Worm (Caenorhabditis elegans) whole organism, early embryonic: ENCODE data around the gene F07C4.11.

Experiments
- B0310.2 ChIP-seq: sonication (generic microtip); optimal IDR thresholded peaks from 2 replicates; lab custom pipeline; 2016; ENCODE audit warnings: mild to moderate bottlenecking, missing genetic modification characterization, missing compliant biosample characterization
- F13C5.2 ChIP-seq: sonication (generic microtip); optimal IDR thresholded peaks from 2 replicates; lab custom pipeline; 2017; ENCODE audit warnings: mild to moderate bottlenecking, missing genetic modification characterization, inconsistent platforms, missing compliant biosample characterization
- aly-1 ChIP-seq: sonication (generic microtip); optimal IDR thresholded peaks from 2 replicates; lab custom pipeline; 2016; ENCODE audit warnings: missing genetic modification characterization, missing compliant biosample characterization
- ama-1 ChIP-seq: fragments of 150-350 bp; optimal IDR thresholded peaks from 2 replicates; lab custom pipeline; 2014
- ceh-13 ChIP-seq: fragments of 200-800 bp; sonication (Bioruptor generic); optimal IDR thresholded peaks from 2 replicates; lab custom pipeline; 2018; ENCODE audit warnings: mild to moderate bottlenecking, missing genetic modification characterization, missing compliant biosample characterization
- ceh-36 ChIP-seq: sonication (generic microtip); optimal IDR thresholded peaks from 2 replicates; lab custom pipeline; 2016; ENCODE audit warnings: missing genetic modification characterization, inconsistent platforms, missing compliant biosample characterization
- ets-7 ChIP-seq: sonication (generic microtip); optimal IDR thresholded peaks from 2 replicates; lab custom pipeline; 2016; ENCODE audit warnings: missing genotype, missing genetic modification characterization, missing compliant biosample characterization
- flt-1 ChIP-seq: fragments of 200-800 bp; sonication (Bioruptor generic); IDR thresholded peaks from 2 replicates; pipeline ENCODE4 v1.3.6; 2022; ENCODE audit warnings: missing genetic modification characterization, missing compliant biosample characterization
- hmbx-1 ChIP-seq: sonication (generic microtip); optimal IDR thresholded peaks from 2 replicates; lab custom pipeline; 2016; ENCODE audit warnings: mild to moderate bottlenecking, missing genetic modification characterization, missing compliant biosample characterization
- hmg-4 ChIP-seq: fragments of 200-800 bp; sonication (Bioruptor generic); optimal IDR thresholded peaks from 2 replicates; lab custom pipeline; 2018; ENCODE audit warnings: mild to moderate bottlenecking, missing genetic modification characterization, missing compliant biosample characterization
- hnd-1 ChIP-seq: sonication (generic microtip); optimal IDR thresholded peaks from 2 replicates; lab custom pipeline; 2016; ENCODE audit warnings: missing genetic modification characterization, missing compliant biosample characterization
- pes-1 ChIP-seq: fragments of 200-800 bp; sonication (Bioruptor generic); IDR thresholded peaks from 2 replicates; pipeline ENCODE4 v1.3.6; 2022; ENCODE audit warnings: missing genetic modification reagents, missing genetic modification characterization, missing compliant biosample characterization
- scrt-1 ChIP-seq: fragments of 200-800 bp; sonication (Bioruptor generic); IDR thresholded peaks from 2 replicates; pipeline ENCODE4 v1.3.6; 2022; ENCODE audit warnings: missing genetic modification characterization, missing compliant biosample characterization
- sea-1 ChIP-seq: fragments of 200-800 bp; sonication (Bioruptor generic); conservative IDR thresholded peaks from 2 replicates; pipeline ENCODE4 v1.3.6; 2022; ENCODE audit warnings: missing genetic modification characterization, missing compliant biosample characterization
- tbx-11 ChIP-seq: fragments of 200-800 bp; sonication (Bioruptor generic); IDR thresholded peaks from 2 replicates; pipeline ENCODE4 v1.3.6; 2022; ENCODE audit warnings: missing genetic modification characterization, missing compliant biosample characterization
- tbx-37 ChIP-seq: fragments of 200-800 bp; sonication (Bioruptor generic); conservative IDR thresholded peaks from 2 replicates; pipeline ENCODE4 v1.3.6; 2022; ENCODE audit warnings: missing genetic modification reagents, missing genetic modification characterization, missing compliant biosample characterization
- tra-4 ChIP-seq: sonication (generic microtip); optimal IDR thresholded peaks from 2 replicates; lab custom pipeline; 2017; ENCODE audit warnings: missing genetic modification characterization, missing compliant biosample characterization

The F07C4.11 gene

ce11 chrV:7643416-7643815, at the start of gene F07C4.11:
Gene F07C4.11, minus strand, starts transcription at chrV:7643516.
- TF ChIP-seq F13C5.2 (no peak), pes-1 (GFP tag; lab: Robert Waterston, UW) (no peak), hmbx-1 (no peak), ceh-13 (GFP tag; lab: Kevin White, UChicago) (no peak), hmg-4 (GFP tag; lab: Kevin White, UChicago) (no peak), tra-4 (no peak), ets-7 (tag; lab: Kevin White, UChicago) (no peak), flt-1 (GFP tag; lab: Robert Waterston, UW) (no peak), ama-1 (lab: Kevin White, UChicago) (no peak), B0310.2 (tag; lab: Kevin White, UChicago) (no peak), aly-1 (tag; lab: Kevin White, UChicago) (no peak), ceh-36 (tag; lab: Kevin White, UChicago) (no peak), tbx-37 (no peak), scrt-1 (GFP tag; lab: Robert Waterston, UW) (no peak)

ce11 chrV:7690637-7691036, 47.3 kb upstream of the F07C4.11 start:
- no peak for TF ChIP-seq pes-1 (GFP tag; lab: Robert Waterston, UW)
- TF ChIP-seq sea-1 (GFP tag; lab: Robert Waterston, UW), result no peak
- no peak for TF ChIP-seq aly-1 (tag; lab: Kevin White, UChicago)
- no peak for TF ChIP-seq ceh-36 (tag; lab: Kevin White, UChicago)
- TF ChIP-seq tbx-37, result no peak
- no peak for TF ChIP-seq hmbx-1
- no peak for TF ChIP-seq B0310.2 (tag; lab: Kevin White, UChicago)
- no peak for TF ChIP-seq tra-4
- no peak for TF ChIP-seq flt-1 (GFP tag; lab: Robert Waterston, UW)
- no peak for TF ChIP-seq ama-1 (lab: Kevin White, UChicago)
- no peak for TF ChIP-seq tbx-11 (GFP tag; lab: Robert Waterston, UW)
- no peak for TF ChIP-seq hnd-1 (tag; lab: Kevin White, UChicago)
- TF ChIP-seq ceh-13 (GFP tag; lab: Kevin White, UChicago), result no peak
- TF ChIP-seq scrt-1 (GFP tag; lab: Robert Waterston, UW), result no peak
- TF ChIP-seq ets-7 (tag; lab: Kevin White, UChicago), result no peak
- no peak for TF ChIP-seq hmg-4 (GFP tag; lab: Kevin White, UChicago)
- TF ChIP-seq F13C5.2, result no peak

ce11 chrV:7689888-7690287, 46.6 kb upstream of the F07C4.11 start, which contains the start of gene C12D5.9:
Gene C12D5.9, minus strand, starts transcription at chrV:7689988.
- TF ChIP-seq tra-4 (no peak), tbx-11 (GFP tag; lab: Robert Waterston, UW) (no peak), tbx-37 (no peak), hmbx-1 (no peak), F13C5.2 (no peak), ama-1 (lab: Kevin White, UChicago) (no peak), ceh-36 (tag; lab: Kevin White, UChicago) (no peak), flt-1 (GFP tag; lab: Robert Waterston, UW) (no peak), aly-1 (tag; lab: Kevin White, UChicago) (no peak), scrt-1 (GFP tag; lab: Robert Waterston, UW) (no peak), ets-7 (tag; lab: Kevin White, UChicago) (no peak), B0310.2 (tag; lab: Kevin White, UChicago) (no peak), hmg-4 (GFP tag; lab: Kevin White, UChicago) (no peak), hnd-1 (tag; lab: Kevin White, UChicago) (no peak)

- TF ChIP-seq hnd-1 (tag; lab: Kevin White, UChicago) (no peak), ama-1 (lab: Kevin White, UChicago) (no peak), hmbx-1 (no peak)
Observed at ce11 chrV:7686189-7686588, 42.9 kb upstream of the F07C4.11 start, which contains the start of the genes nhr-94 and nhr-152. Gene nhr-94, minus strand, starts transcription at chrV:7686335. Gene nhr-152, plus strand, starts transcription at chrV:7686350.

ce11 chrV:7683907-7684655, 40.8 kb upstream of the F07C4.11 start, which contains the start of gene sre-11:
Gene sre-11, minus strand, starts transcription at chrV:7683957.
- no peak for TF ChIP-seq tbx-11 (GFP tag; lab: Robert Waterston, UW)
- no peak for TF ChIP-seq B0310.2 (tag; lab: Kevin White, UChicago)
- no peak for TF ChIP-seq aly-1 (tag; lab: Kevin White, UChicago)
- TF ChIP-seq tbx-37, result no peak
- no peak for TF ChIP-seq pes-1 (GFP tag; lab: Robert Waterston, UW)
- TF ChIP-seq flt-1 (GFP tag; lab: Robert Waterston, UW), result no peak
- no peak for TF ChIP-seq sea-1 (GFP tag; lab: Robert Waterston, UW)
- TF ChIP-seq scrt-1 (GFP tag; lab: Robert Waterston, UW), result no peak
- no peak for TF ChIP-seq ets-7 (tag; lab: Kevin White, UChicago)
- no peak for TF ChIP-seq hmg-4 (GFP tag; lab: Kevin White, UChicago)
- TF ChIP-seq hnd-1 (tag; lab: Kevin White, UChicago), result no peak

- TF ChIP-seq pes-1 (GFP tag; lab: Robert Waterston, UW) (no peak), ets-7 (tag; lab: Kevin White, UChicago) (no peak), ceh-36 (tag; lab: Kevin White, UChicago) (no peak), hmg-4 (GFP tag; lab: Kevin White, UChicago) (no peak), hnd-1 (tag; lab: Kevin White, UChicago) (no peak), sea-1 (GFP tag; lab: Robert Waterston, UW) (no peak), scrt-1 (GFP tag; lab: Robert Waterston, UW) (no peak), flt-1 (GFP tag; lab: Robert Waterston, UW) (no peak), ceh-13 (GFP tag; lab: Kevin White, UChicago) (no peak), hmbx-1 (no peak), tbx-37 (no peak), tbx-11 (GFP tag; lab: Robert Waterston, UW) (no peak), aly-1 (tag; lab: Kevin White, UChicago) (no peak), B0310.2 (tag; lab: Kevin White, UChicago) (no peak), tra-4 (no peak), F13C5.2 (no peak), ama-1 (lab: Kevin White, UChicago) (no peak)
Observed at ce11 chrV:7681388-7681787, 38.1 kb upstream of the F07C4.11 start, which contains the start of gene cyp-33A1. Gene cyp-33A1, minus strand, starts transcription at chrV:7681459.
